Worm (Caenorhabditis elegans) whole organism, L3 larva: ENCODE data around the gene sre-42.

Experiments
- aly-2 ChIP-seq: fragments of 150-350 bp; optimal IDR thresholded peaks from 2 replicates; lab custom pipeline; 2014; ENCODE audit warnings: missing biosample characterization, missing genetic modification characterization
- ceh-16 ChIP-seq: sonication (generic microtip); optimal IDR thresholded peaks from 2 replicates; lab custom pipeline; 2017; ENCODE audit warnings: missing biosample characterization, missing genetic modification characterization
- ceh-28 ChIP-seq: fragments of 150-350 bp; optimal IDR thresholded peaks from 2 replicates; lab custom pipeline; 2014; ENCODE audit warnings: missing biosample characterization, missing genetic modification reagents, missing genetic modification characterization
- elt-2 ChIP-seq: sonication (generic microtip); optimal IDR thresholded peaks from 2 replicates; lab custom pipeline; 2016; ENCODE audit warnings: missing genetic modification reagents, mild to moderate bottlenecking, missing genetic modification characterization, missing compliant biosample characterization
- elt-3 ChIP-seq, 3 experiments: fragments of 150-350 bp in 1 of 3; sonication (generic microtip) in 2 of 3; optimal IDR thresholded peaks; 2 replicates in 2 of 3; 4 replicates in 1 of 3; lab custom pipeline; 2014 to 2017; ENCODE audit warnings: missing biosample characterization in 3 of 3, missing genetic modification characterization in 3 of 3
- hmg-11 ChIP-seq: sonication (generic microtip); optimal IDR thresholded peaks from 2 replicates; lab custom pipeline; 2016; ENCODE audit warnings: missing genetic modification characterization, missing compliant biosample characterization
- nhr-11 ChIP-seq: fragments of 150-350 bp; optimal IDR thresholded peaks from 2 replicates; lab custom pipeline; 2014; ENCODE audit warnings: missing biosample characterization, missing genetic modification characterization
- nhr-12 ChIP-seq: fragments of 150-350 bp; optimal IDR thresholded peaks from 2 replicates; lab custom pipeline; 2014; ENCODE audit warnings: missing biosample characterization, missing genetic modification characterization
- nhr-77 ChIP-seq: fragments of 150-350 bp; optimal IDR thresholded peaks from 2 replicates; lab custom pipeline; 2014; ENCODE audit warnings: missing biosample characterization, missing genetic modification characterization
- pha-4 ChIP-seq: fragments of 150-350 bp; optimal IDR thresholded peaks from 2 replicates; lab custom pipeline; 2014; ENCODE audit warnings: missing biosample characterization, missing genetic modification reagents, missing genetic modification characterization
- tbx-2 ChIP-seq: sonication (generic microtip); optimal IDR thresholded peaks from 2 replicates; lab custom pipeline; 2016; ENCODE audit warnings: mild to moderate bottlenecking, missing genetic modification characterization, missing compliant biosample characterization
- unc-39 ChIP-seq: sonication (generic microtip); optimal IDR thresholded peaks from 4 replicates; lab custom pipeline; 2017; ENCODE audit warnings: missing biosample characterization, missing genetic modification characterization

ce11 chrII:12385815-12386214, 866 bp downstream of the sre-42 start:
- TF ChIP-seq hmg-11 (tag; lab: Kevin White, UChicago) (no peak), nhr-12 (tag; lab: Kevin White, UChicago) (no peak), nhr-11 (no peak), aly-2 (no peak), elt-3 (tag; optimal IDR thresholded peaks at IDR 0.05; lab: Kevin White, UChicago) (no peak), tbx-2 (tag; lab: Kevin White, UChicago) (no peak), ceh-16 (tag; lab: Kevin White, UChicago) (no peak), pha-4 (tag; lab: Kevin White, UChicago) (no peak), ceh-28 (tag; lab: Kevin White, UChicago) (no peak), nhr-77 (tag; lab: Kevin White, UChicago) (no peak), elt-2 (tag; lab: Kevin White, UChicago) (no peak), unc-39 (tag; lab: Kevin White, UChicago) (no peak)
